Fruit fly (Drosophila melanogaster): ENCODE results near the gene Ncoa6.

Ncoa6 gene

dm6 chr2L:5314630-5315159 lies 11.8 kb downstream of the Ncoa6 start, which contains the start of gene CG14024:
TSS of gene CG14024 (minus strand) at chr2L:5314895.
- TF ChIP-seq Dif (GFP tag; optimal IDR thresholded peaks at IDR 0.05; ENCODE audit: partially characterized antibody) (peak; percentile 28), Dfd (GFP tag; optimal IDR thresholded peaks at IDR 0.05) (no peak)

- no peak for TF ChIP-seq CG9705 (GFP tag; optimal IDR thresholded peaks at IDR 0.05)
- no peak for TF ChIP-seq N (GFP tag; optimal IDR thresholded peaks at IDR 0.05)
- TF ChIP-seq h (GFP tag; optimal IDR thresholded peaks at IDR 0.05): no peak
- no peak for TF ChIP-seq HLH106 (tag; optimal IDR thresholded peaks at IDR 0.05)
- no peak for TF ChIP-seq Myc (optimal IDR thresholded peaks at IDR 0.05)
- TF ChIP-seq woc (GFP tag; optimal IDR thresholded peaks at IDR 0.05): no peak
- TF ChIP-seq Vsx2 (GFP tag; optimal IDR thresholded peaks at IDR 0.05; ENCODE audit: partially characterized antibody): no peak
- TF ChIP-seq OdsH (GFP tag; optimal IDR thresholded peaks at IDR 0.05): no peak
- no peak for TF ChIP-seq Rel (GFP tag; optimal IDR thresholded peaks at IDR 0.05)
- TF ChIP-seq Rel (tag; optimal IDR thresholded peaks at IDR 0.05): no peak
- no peak for TF ChIP-seq brk (GFP tag; optimal IDR thresholded peaks at IDR 0.05)
- TF ChIP-seq tai (GFP tag; optimal IDR thresholded peaks at IDR 0.05): no peak
- no peak for TF ChIP-seq Abd-B (GFP tag; optimal IDR thresholded peaks at IDR 0.05)
- TF ChIP-seq jim (GFP tag; optimal IDR thresholded peaks at IDR 0.05): no peak
Measured at dm6 chr2L:5309369-5309768, 17.1 kb downstream of the Ncoa6 start.

- peak; percentile 63 for TF ChIP-seq psq (GFP tag; optimal IDR thresholded peaks at IDR 0.05)
- no peak for TF ChIP-seq Mio (GFP tag; optimal IDR thresholded peaks at IDR 0.05)
- no peak for TF ChIP-seq ey (GFP tag; optimal IDR thresholded peaks at IDR 0.05)
- TF ChIP-seq pan (optimal IDR thresholded peaks at IDR 0.05): no peak
- no peak for TF ChIP-seq dmrt93B (GFP tag; optimal IDR thresholded peaks at IDR 0.05)
- no peak for TF ChIP-seq N (GFP tag; optimal IDR thresholded peaks at IDR 0.05)
- TF ChIP-seq Rel (GFP tag; optimal IDR thresholded peaks at IDR 0.05): no peak
- TF ChIP-seq Rel (tag; optimal IDR thresholded peaks at IDR 0.05): peak; percentile 63
- TF ChIP-seq dl (GFP tag; optimal IDR thresholded peaks at IDR 0.05; ENCODE audit: insufficient read depth in 1 of 2, partially characterized antibody in 2 of 2): peak; percentile 74 to 90
- no peak for TF ChIP-seq sage (GFP tag; optimal IDR thresholded peaks at IDR 0.05)
- no peak for TF ChIP-seq usp (GFP tag; optimal IDR thresholded peaks at IDR 0.05)
- TF ChIP-seq br (GFP tag; optimal IDR thresholded peaks at IDR 0.05): no peak
- TF ChIP-seq Hnf4 (GFP tag; optimal IDR thresholded peaks at IDR 0.05): peak; percentile 54
- peak; percentile 95 for TF ChIP-seq Hr83 (GFP tag; optimal IDR thresholded peaks at IDR 0.05; ENCODE audit: poor library complexity, severe bottlenecking)
- TF ChIP-seq Abd-B (GFP tag; optimal IDR thresholded peaks at IDR 0.05): no peak
- no peak for TF ChIP-seq HLH106 (tag; optimal IDR thresholded peaks at IDR 0.05)
- TF ChIP-seq fru (GFP tag; optimal IDR thresholded peaks at IDR 0.05): peak; percentile 60
- no peak for TF ChIP-seq Sp1 (GFP tag; optimal IDR thresholded peaks at IDR 0.05)
- TF ChIP-seq CG9705 (GFP tag; optimal IDR thresholded peaks at IDR 0.05): no peak
- TF ChIP-seq Myc (optimal IDR thresholded peaks at IDR 0.05): no peak
- peak; percentile 61 for TF ChIP-seq rgr (GFP tag; optimal IDR thresholded peaks at IDR 0.05)
- TF ChIP-seq Vsx2 (GFP tag; optimal IDR thresholded peaks at IDR 0.05; ENCODE audit: partially characterized antibody): peak; percentile 22
- peak; percentile 21 for TF ChIP-seq woc (GFP tag; optimal IDR thresholded peaks at IDR 0.05)
- no peak for TF ChIP-seq lola (GFP tag; optimal IDR thresholded peaks at IDR 0.05)
- no peak for TF ChIP-seq jim (GFP tag; optimal IDR thresholded peaks at IDR 0.05)
- peak; percentile 83 for TF ChIP-seq Jra (GFP tag; optimal IDR thresholded peaks at IDR 0.05)
- no peak for TF ChIP-seq tai (GFP tag; optimal IDR thresholded peaks at IDR 0.05)
- TF ChIP-seq Dif (GFP tag; optimal IDR thresholded peaks at IDR 0.05; ENCODE audit: partially characterized antibody): peak; percentile 83
- no peak for TF ChIP-seq GATAd (GFP tag; optimal IDR thresholded peaks at IDR 0.05)
- peak in 1 of 2 experiments; percentile 50 for TF ChIP-seq foxo (GFP tag; optimal IDR thresholded peaks at IDR 0.05)
- TF ChIP-seq sv (GFP tag; optimal IDR thresholded peaks at IDR 0.05): no peak
- no peak for TF ChIP-seq CG32264 (GFP tag; optimal IDR thresholded peaks at IDR 0.05)
- no peak for TF ChIP-seq dsf (GFP tag; optimal IDR thresholded peaks at IDR 0.05; ENCODE audit: borderline replicate concordance)
- TF ChIP-seq h (GFP tag; optimal IDR thresholded peaks at IDR 0.05): peak; percentile 56
- no peak for TF ChIP-seq Hr78 (GFP tag; optimal IDR thresholded peaks at IDR 0.05)
- no peak for TF ChIP-seq CrebA (GFP tag; optimal IDR thresholded peaks at IDR 0.05; ENCODE audit: borderline replicate concordance)
- TF ChIP-seq brk (GFP tag; optimal IDR thresholded peaks at IDR 0.05): no peak
- TF ChIP-seq Dfd (GFP tag; optimal IDR thresholded peaks at IDR 0.05): no peak
- TF ChIP-seq OdsH (GFP tag; optimal IDR thresholded peaks at IDR 0.05): peak; percentile 56
Measured at dm6 chr2L:5306373-5306997, 20.0 kb downstream of the Ncoa6 start.
